Worm (Caenorhabditis elegans): Measurements from ENCODE around the gene ttr-9.

The ttr-9 gene

ce11 chrIV:9459224-9459781 lies 46.8 kb downstream of the ttr-9 start, which contains the start of gene copb-2 (continued):
- TF ChIP-seq egl-18 (GFP tag; IDR thresholded peaks at IDR 0.05) (no peak), ceh-79 (tag; optimal IDR thresholded peaks at IDR 0.05) (no peak), Y56A3A.18 (GFP tag; IDR thresholded peaks at IDR 0.05) (no peak), lir-1 (GFP tag; conservative IDR thresholded peaks at IDR 0.05) (no peak), C17E4.6 (GFP tag; IDR thresholded peaks at IDR 0.05) (no peak), lsy-27 (tag; optimal IDR thresholded peaks at IDR 0.05; ENCODE audit: borderline replicate concordance, insufficient read depth) (no peak), zfh-2 (GFP tag; conservative IDR thresholded peaks at IDR 0.05) (no peak), sptf-2 (GFP tag; optimal IDR thresholded peaks at IDR 0.05) (no peak), ccch-3 (GFP tag; optimal IDR thresholded peaks at IDR 0.05) (no peak), ztf-25 (GFP tag; IDR thresholded peaks at IDR 0.05) (no peak), nfyb-1 (GFP tag; IDR thresholded peaks at IDR 0.05) (no peak), ekl-4 (GFP tag; IDR thresholded peaks at IDR 0.05) (0 out of 2 replicates have a peak, but pooled peaks have one; percentile 10), pbrm-1 (GFP tag; IDR thresholded peaks at IDR 0.05) (peak; percentile 59; the same call in 1 of the 2 replicates), F49E8.2 (tag; optimal IDR thresholded peaks at IDR 0.05; ENCODE audit: insufficient read depth) (no peak), mel-28 (tag; optimal IDR thresholded peaks at IDR 0.05; ENCODE audit: borderline replicate concordance) (no peak)

ce11 chrIV:9457400-9457799 lies 48.8 kb downstream of the ttr-9 start, which contains the start of gene cutl-17:
Gene cutl-17 (minus strand): TSS chrIV:9457500.
- TF ChIP-seq F55B11.4 (tag; optimal IDR thresholded peaks at IDR 0.05; ENCODE audit: borderline replicate concordance, insufficient read depth) (no peak), ceh-100 (GFP tag; IDR thresholded peaks at IDR 0.05) (no peak), lsy-27 (tag; optimal IDR thresholded peaks at IDR 0.05; ENCODE audit: borderline replicate concordance, insufficient read depth) (no peak), madf-3 (GFP tag; IDR thresholded peaks at IDR 0.05) (no peak), Y79H2A.3 (GFP tag; conservative IDR thresholded peaks at IDR 0.05) (no peak), him-1 (tag; optimal IDR thresholded peaks at IDR 0.05) (no peak), sdz-38 (tag; optimal IDR thresholded peaks at IDR 0.05) (no peak), ztf-25 (GFP tag; IDR thresholded peaks at IDR 0.05) (no peak), F57C9.4 (tag; optimal IDR thresholded peaks at IDR 0.05) (no peak), lag-1 (GFP tag; IDR thresholded peaks at IDR 0.05) (no peak), sptf-2 (GFP tag; optimal IDR thresholded peaks at IDR 0.05) (no peak), ama-1 (optimal IDR thresholded peaks at IDR 0.05) (no peak), ama-1 (GFP tag; optimal IDR thresholded peaks at IDR 0.05) (no peak), pha-4 (tag; optimal IDR thresholded peaks at IDR 0.05) (no peak), nfya-1 (tag; optimal IDR thresholded peaks at IDR 0.05; ENCODE audit: borderline replicate concordance, insufficient read depth) (no peak), cebp-2 (GFP tag; IDR thresholded peaks at IDR 0.05) (no peak), aptf-3 (GFP tag; IDR thresholded peaks at IDR 0.05) (no peak), C06A6.2 (GFP tag; conservative IDR thresholded peaks at IDR 0.05) (no peak), hlh-26 (GFP tag; conservative IDR thresholded peaks at IDR 0.05) (no peak), atf-7 (tag; optimal IDR thresholded peaks at IDR 0.05) (no peak), nfyb-1 (GFP tag; IDR thresholded peaks at IDR 0.05) (no peak)

Data from whole organism, young adult.